Fruit fly (Drosophila melanogaster) whole organism, pupa: ENCODE results near the gene schuy.

Source experiments
- CG10348 ChIP-seq: fragments of 200-800 bp; sonication (Bioruptor generic); IDR thresholded peaks from 2 replicates; pipeline ENCODE4 v1.3.6; 2022; ENCODE audit warnings: missing biosample characterization, missing genetic modification characterization
- CG14655 ChIP-seq: fragments of 200-800 bp; sonication (Bioruptor generic); optimal IDR thresholded peaks from 3 replicates; lab custom pipeline; 2017; ENCODE audit warnings: mild to moderate bottlenecking, missing biosample characterization, missing genetic modification reagents, missing genetic modification characterization
- CG15710 ChIP-seq: fragments of 200-800 bp; sonication (Bioruptor generic); optimal IDR thresholded peaks from 2 replicates; lab custom pipeline; 2018; ENCODE audit warnings: missing biosample characterization, mild to moderate bottlenecking, missing genetic modification characterization, moderate library complexity
- CG4496 ChIP-seq: fragments of 200-800 bp; sonication (Bioruptor generic); IDR thresholded peaks from 3 replicates; pipeline ENCODE4 v1.3.6; 2022; ENCODE audit warnings: missing biosample characterization, missing genetic modification characterization
- EcR ChIP-seq: fragments of 200-800 bp; sonication (Bioruptor generic); optimal IDR thresholded peaks from 3 replicates; lab custom pipeline; 2019; ENCODE audit warnings: missing biosample characterization, missing genetic modification characterization, mild to moderate bottlenecking, moderate library complexity, missing genetic modification reagents
- fd96Ca ChIP-seq: fragments of 200-800 bp; sonication (Bioruptor generic); IDR thresholded peaks from 3 replicates; pipeline ENCODE4 v1.3.6; 2022; ENCODE audit warnings: missing biosample characterization, missing genetic modification characterization

DNA sequence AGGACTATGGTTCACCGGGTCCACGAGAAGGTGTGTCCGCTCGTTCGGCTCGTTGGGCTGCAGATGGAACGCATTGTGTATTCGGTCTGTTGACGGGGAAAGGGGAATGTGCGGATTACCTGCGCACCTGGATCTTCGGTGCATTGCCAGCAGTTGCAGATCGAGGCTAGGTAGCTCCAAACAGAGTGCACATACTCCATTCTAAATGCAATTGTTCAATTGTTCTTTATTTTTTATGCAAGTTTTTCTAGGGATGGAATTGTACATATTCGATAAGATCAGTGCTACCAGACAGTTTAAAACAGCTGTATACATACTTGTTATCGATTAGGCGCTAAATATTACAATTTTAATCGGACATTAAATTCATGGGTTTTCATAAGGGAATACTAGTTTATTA lies 42.9 kb downstream of the schuy start, which contains the start of gene Lamtor1:
- TF ChIP-seq CG10348 (GFP tag; lab: Robert Waterston, UW) (no peak), EcR (no peak), fd96Ca (no peak), CG4496 (GFP tag; lab: Robert Waterston, UW) (no peak), CG14655 (no peak), CG15710 (no peak)
